Worm (Caenorhabditis elegans) whole organism, mixed stage, embryonic: Measurements from ENCODE around the gene C06E4.2.
A peak's percentile ranks its signal among the peaks of the same experiment; 100 is the strongest.

Experiments used
- M03D4.4 ChIP-seq: sonication (generic microtip); optimal IDR thresholded peaks from 2 replicates; lab custom pipeline; 2017; ENCODE audit warnings: mild to moderate bottlenecking, missing genetic modification characterization, missing compliant biosample characterization
- bed-3 ChIP-seq: fragments of 200-800 bp; sonication (Bioruptor generic); optimal IDR thresholded peaks from 3 replicates; lab custom pipeline; 2018; ENCODE audit warnings: mild to moderate bottlenecking, missing genetic modification characterization, moderate library complexity, missing compliant biosample characterization
- blmp-1 ChIP-seq: fragments of 150-350 bp; optimal IDR thresholded peaks from 2 replicates; lab custom pipeline; 2014; ENCODE audit warnings: missing biosample characterization, missing genetic modification characterization
- ceh-39 ChIP-seq: fragments of 150-350 bp; optimal IDR thresholded peaks from 2 replicates; lab custom pipeline; 2014; ENCODE audit warnings: missing biosample characterization, missing genetic modification characterization
- ceh-43 ChIP-seq: fragments of 200-800 bp; sonication (Bioruptor generic); optimal IDR thresholded peaks from 2 replicates; lab custom pipeline; 2018; ENCODE audit warnings: mild to moderate bottlenecking, missing genetic modification characterization, moderate library complexity, missing compliant biosample characterization
- ceh-83 ChIP-seq: fragments of 200-800 bp; sonication (Bioruptor generic); optimal IDR thresholded peaks from 2 replicates; lab custom pipeline; 2018; ENCODE audit warnings: mild to moderate bottlenecking, missing genetic modification characterization, missing compliant biosample characterization
- ces-1 ChIP-seq: fragments of 150-350 bp; optimal IDR thresholded peaks from 2 replicates; lab custom pipeline; 2014; ENCODE audit warnings: missing biosample characterization, missing genetic modification reagents, missing genetic modification characterization
- cnd-1 ChIP-seq: fragments of 200-800 bp; sonication (Bioruptor generic); optimal IDR thresholded peaks from 2 replicates; lab custom pipeline; 2018; ENCODE audit warnings: mild to moderate bottlenecking, missing genetic modification characterization, missing compliant biosample characterization
- drap-1 ChIP-seq: fragments of 200-800 bp; sonication (Bioruptor generic); optimal IDR thresholded peaks from 3 replicates; lab custom pipeline; 2018; ENCODE audit warnings: mild to moderate bottlenecking, missing genetic modification characterization, missing compliant biosample characterization
- elt-1 ChIP-seq: sonication (generic microtip); optimal IDR thresholded peaks from 2 replicates; lab custom pipeline; 2017; ENCODE audit warnings: missing genetic modification characterization, mild to moderate bottlenecking, missing compliant biosample characterization, antibody characterized with exemption, moderate library complexity, borderline replicate concordance; ENCODE audit not compliant: insufficient read depth
- elt-3 ChIP-seq: fragments of 150-350 bp; optimal IDR thresholded peaks from 2 replicates; lab custom pipeline; 2014; ENCODE audit warnings: missing biosample characterization, missing genetic modification characterization
- flh-1 ChIP-seq: fragments of 200-800 bp; sonication (Bioruptor generic); optimal IDR thresholded peaks from 2 replicates; lab custom pipeline; 2018; ENCODE audit warnings: mild to moderate bottlenecking, missing genetic modification characterization, moderate library complexity, missing compliant biosample characterization
- ham-2 ChIP-seq: fragments of 200-800 bp; sonication (Bioruptor generic); optimal IDR thresholded peaks from 2 replicates; lab custom pipeline; 2018; ENCODE audit warnings: mild to moderate bottlenecking, missing genetic modification characterization, missing compliant biosample characterization
- hlh-1 ChIP-seq: fragments of 150-350 bp; optimal IDR thresholded peaks from 2 replicates; lab custom pipeline; 2014; ENCODE audit warnings: missing biosample characterization, missing genetic modification reagents, missing genetic modification characterization
- lin-13 ChIP-seq: fragments of 150-350 bp; optimal IDR thresholded peaks from 2 replicates; lab custom pipeline; 2014; ENCODE audit warnings: missing biosample characterization, missing genetic modification characterization
- lin-32 ChIP-seq: fragments of 200-800 bp; sonication (Bioruptor generic); optimal IDR thresholded peaks from 2 replicates; lab custom pipeline; 2018; ENCODE audit warnings: mild to moderate bottlenecking, missing genetic modification characterization, missing compliant biosample characterization
- lsy-2 ChIP-seq: fragments of 150-350 bp; optimal IDR thresholded peaks from 2 replicates; lab custom pipeline; 2014; ENCODE audit warnings: missing biosample characterization, missing genetic modification characterization
- mab-5 ChIP-seq: fragments of 150-350 bp; optimal IDR thresholded peaks from 2 replicates; lab custom pipeline; 2014; ENCODE audit warnings: missing biosample characterization, missing genetic modification characterization
- mep-1 ChIP-seq: fragments of 150-350 bp; optimal IDR thresholded peaks from 2 replicates; lab custom pipeline; 2017; ENCODE audit warnings: missing biosample characterization, missing genetic modification reagents, missing genetic modification characterization, inconsistent platforms
- mls-2 ChIP-seq: sonication (generic microtip); optimal IDR thresholded peaks from 2 replicates; lab custom pipeline; 2016; ENCODE audit warnings: mild to moderate bottlenecking, missing genetic modification characterization, moderate library complexity, missing compliant biosample characterization
- nhr-12 ChIP-seq: fragments of 150-350 bp; optimal IDR thresholded peaks from 2 replicates; lab custom pipeline; 2014; ENCODE audit warnings: missing biosample characterization, missing genetic modification characterization
- nhr-2 ChIP-seq: fragments of 150-350 bp; optimal IDR thresholded peaks from 2 replicates; lab custom pipeline; 2014; ENCODE audit warnings: missing biosample characterization, missing genetic modification characterization
- nhr-237 ChIP-seq: fragments of 150-350 bp; optimal IDR thresholded peaks from 2 replicates; lab custom pipeline; 2014; ENCODE audit warnings: missing biosample characterization, missing genetic modification characterization
- nhr-28 ChIP-seq: fragments of 150-350 bp; optimal IDR thresholded peaks from 2 replicates; lab custom pipeline; 2014; ENCODE audit warnings: missing biosample characterization, missing genetic modification characterization
- nhr-76 ChIP-seq: sonication (generic microtip); optimal IDR thresholded peaks from 2 replicates; lab custom pipeline; 2017; ENCODE audit warnings: missing biosample characterization, missing genetic modification characterization
- pha-4 ChIP-seq: fragments of 150-350 bp; optimal IDR thresholded peaks from 2 replicates; lab custom pipeline; 2018; ENCODE audit warnings: missing biosample characterization, missing genetic modification reagents, missing genetic modification characterization
- sem-2 ChIP-seq: fragments of 200-800 bp; sonication (Bioruptor generic); optimal IDR thresholded peaks from 2 replicates; lab custom pipeline; 2018; ENCODE audit warnings: mild to moderate bottlenecking, missing genetic modification characterization, missing compliant biosample characterization
- snpc-4 ChIP-seq: fragments of 150-350 bp; optimal IDR thresholded peaks from 2 replicates; lab custom pipeline; 2014; ENCODE audit warnings: missing biosample characterization, missing genetic modification characterization
- sptf-1 ChIP-seq: sonication (generic microtip); optimal IDR thresholded peaks from 2 replicates; lab custom pipeline; 2017; ENCODE audit warnings: mild to moderate bottlenecking, missing genetic modification characterization, moderate library complexity, missing compliant biosample characterization
- tbx-8 ChIP-seq: fragments of 200-800 bp; sonication (Bioruptor generic); optimal IDR thresholded peaks from 2 replicates; lab custom pipeline; 2018; ENCODE audit warnings: mild to moderate bottlenecking, missing genetic modification characterization, moderate library complexity, missing compliant biosample characterization
- unc-120 ChIP-seq: sonication (generic microtip); optimal IDR thresholded peaks from 2 replicates; lab custom pipeline; 2017; ENCODE audit warnings: missing genetic modification characterization, missing compliant biosample characterization; ENCODE audit not compliant: poor library complexity, severe bottlenecking
- unc-39 ChIP-seq: fragments of 150-350 bp; optimal IDR thresholded peaks from 2 replicates; lab custom pipeline; 2014; ENCODE audit warnings: missing biosample characterization, missing genetic modification characterization
- unc-62 ChIP-seq: fragments of 150-350 bp; optimal IDR thresholded peaks from 2 replicates; lab custom pipeline; 2014; ENCODE audit warnings: missing biosample characterization, missing genetic modification reagents, missing genetic modification characterization
- zip-8 ChIP-seq: fragments of 150-350 bp; optimal IDR thresholded peaks from 2 replicates; lab custom pipeline; 2014; ENCODE audit warnings: missing biosample characterization, missing genetic modification characterization
- ztf-11 ChIP-seq: fragments of 150-350 bp; optimal IDR thresholded peaks from 2 replicates; lab custom pipeline; 2014; ENCODE audit warnings: missing biosample characterization, missing genetic modification characterization

The C06E4.2 gene

DNA sequence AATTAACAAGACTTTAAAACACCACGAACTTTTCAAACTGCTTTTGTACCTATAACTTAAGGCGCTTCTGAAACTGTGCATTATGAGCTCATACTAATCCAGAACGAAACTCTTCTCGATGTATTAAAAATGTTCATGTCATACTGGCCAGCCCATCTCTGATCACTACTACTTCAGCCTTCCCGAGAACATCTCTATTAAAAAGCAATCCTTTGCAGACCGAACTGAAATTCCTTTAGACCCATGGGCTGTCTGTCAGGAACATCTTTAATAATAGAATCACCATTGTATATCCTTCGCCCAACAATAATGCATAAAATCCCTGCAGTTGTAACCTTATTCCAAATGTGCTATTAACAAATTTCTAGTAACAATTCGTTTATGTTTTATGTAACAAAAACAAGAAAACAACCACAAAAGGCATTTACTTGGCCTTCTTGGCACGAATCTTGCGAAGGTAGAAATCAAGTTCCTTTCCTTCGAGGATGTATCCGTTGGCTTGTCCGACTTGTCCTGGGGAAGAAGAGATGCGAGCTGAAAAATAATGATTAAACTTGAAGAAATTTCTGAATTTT, 35.9 kb downstream of the C06E4.2 start:
- TF ChIP-seq bed-3 (GFP tag; lab: Kevin White, UChicago) (no peak), nhr-2 (tag; lab: Kevin White, UChicago) (no peak), zip-8 (tag; lab: Kevin White, UChicago) (no peak), unc-62 (GFP tag; lab: Kevin White, UChicago) (no peak), ceh-83 (no peak), pha-4 (tag; lab: Kevin White, UChicago) (no peak), blmp-1 (tag; lab: Kevin White, UChicago) (no peak), snpc-4 (no peak), mls-2 (tag; lab: Kevin White, UChicago) (no peak), tbx-8 (GFP tag; lab: Kevin White, UChicago) (no peak), drap-1 (GFP tag; lab: Kevin White, UChicago) (no peak), lsy-2 (no peak), unc-39 (tag; lab: Kevin White, UChicago) (no peak), sem-2 (GFP tag; lab: Kevin White, UChicago) (no peak), sptf-1 (tag; lab: Kevin White, UChicago) (no peak), mep-1 (no peak), cnd-1 (no peak), M03D4.4 (tag; lab: Kevin White, UChicago) (no peak), lin-32 (GFP tag; lab: Kevin White, UChicago) (no peak), unc-120 (tag; lab: Kevin White, UChicago) (no peak)

DNA sequence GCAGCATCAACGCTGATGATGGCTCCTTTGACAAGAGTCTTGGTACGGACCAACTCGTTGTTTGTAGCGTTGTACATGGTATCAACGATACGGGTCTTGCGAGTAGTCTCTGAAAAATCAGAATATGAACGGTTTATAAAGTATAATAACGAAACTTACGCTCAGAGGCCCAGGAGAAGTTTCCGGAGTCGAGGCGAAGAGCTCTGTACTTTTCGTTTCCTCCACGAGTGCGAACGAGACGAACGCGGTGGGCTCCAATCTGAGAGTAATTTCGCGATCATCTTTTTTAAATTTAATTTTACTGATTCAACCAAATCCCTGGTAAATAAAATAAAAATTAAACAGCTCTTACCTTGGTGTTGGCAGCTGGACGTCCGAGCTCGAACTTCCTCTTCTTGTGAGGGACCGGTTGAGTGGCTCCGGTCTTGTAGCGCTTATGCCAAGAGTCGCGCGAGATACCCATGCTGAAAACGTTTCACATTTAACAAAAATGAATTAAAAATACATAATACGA, 36.7 kb downstream of the C06E4.2 start, which contains the start of gene rps-8:
Gene rps-8, minus strand, starts transcription at position 464 of the 514 bp plus-strand sequence.
- TF ChIP-seq lsy-2 = no peak
- TF ChIP-seq bed-3 (GFP tag; lab: Kevin White, UChicago) = no peak
- TF ChIP-seq elt-3 (tag; lab: Kevin White, UChicago) = no peak
- TF ChIP-seq ceh-83 = no peak
- TF ChIP-seq ceh-39 (tag; lab: Kevin White, UChicago) = no peak
- TF ChIP-seq nhr-12 (tag; lab: Kevin White, UChicago) = no peak
- TF ChIP-seq zip-8 (tag; lab: Kevin White, UChicago) = no peak
- no peak for TF ChIP-seq M03D4.4 (tag; lab: Kevin White, UChicago)
- no peak for TF ChIP-seq nhr-2 (tag; lab: Kevin White, UChicago)
- no peak for TF ChIP-seq ztf-11 (tag; lab: Kevin White, UChicago)
- no peak for TF ChIP-seq cnd-1
- no peak for TF ChIP-seq lin-13 (tag; lab: Kevin White, UChicago)
- no peak for TF ChIP-seq drap-1 (GFP tag; lab: Kevin White, UChicago)
- TF ChIP-seq mab-5 (tag; lab: Kevin White, UChicago) = no peak
- no peak for TF ChIP-seq pha-4 (tag; lab: Kevin White, UChicago)
- no peak for TF ChIP-seq lin-32 (GFP tag; lab: Kevin White, UChicago)
- no peak for TF ChIP-seq flh-1 (GFP tag; lab: Kevin White, UChicago)
- TF ChIP-seq blmp-1 (tag; lab: Kevin White, UChicago) = no peak
- TF ChIP-seq unc-120 (tag; lab: Kevin White, UChicago) = no peak
- TF ChIP-seq sem-2 (GFP tag; lab: Kevin White, UChicago) = no peak

DNA sequence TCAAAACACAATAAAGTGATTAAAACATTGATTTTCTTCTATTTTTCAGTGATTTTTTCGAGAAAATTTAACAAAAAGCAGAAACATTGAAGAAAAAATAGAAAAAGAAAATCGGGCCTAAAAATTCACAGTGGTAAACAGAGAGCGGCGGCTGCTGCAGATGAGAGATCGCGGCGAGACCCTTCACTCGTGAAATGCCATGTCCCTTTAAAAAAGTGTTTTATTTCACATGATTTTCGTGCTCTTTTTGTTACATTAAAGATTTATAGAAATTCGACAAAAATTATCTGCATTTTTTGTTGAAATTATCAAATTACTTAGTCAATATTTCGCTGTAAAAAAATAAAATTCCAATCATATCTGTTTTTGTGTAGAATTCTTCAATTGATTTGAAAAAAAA, 37.2 kb downstream of the C06E4.2 start:
- TF ChIP-seq zip-8 (tag; lab: Kevin White, UChicago) = no peak
- TF ChIP-seq hlh-1 (tag; lab: Kevin White, UChicago) = peak; percentile 59
- no peak for TF ChIP-seq nhr-28 (tag; lab: Kevin White, UChicago)
- no peak for TF ChIP-seq mab-5 (tag; lab: Kevin White, UChicago)
- peak; percentile 9 for TF ChIP-seq ces-1 (GFP tag; lab: Kevin White, UChicago)
- TF ChIP-seq M03D4.4 (tag; lab: Kevin White, UChicago) = no peak
- no peak for TF ChIP-seq drap-1 (GFP tag; lab: Kevin White, UChicago)
- TF ChIP-seq nhr-76 (tag; lab: Kevin White, UChicago) = no peak
- TF ChIP-seq bed-3 (GFP tag; lab: Kevin White, UChicago) = no peak
- no peak for TF ChIP-seq flh-1 (GFP tag; lab: Kevin White, UChicago)
- no peak for TF ChIP-seq ham-2 (GFP tag; lab: Kevin White, UChicago)
- TF ChIP-seq pha-4 (tag; lab: Kevin White, UChicago) = peak; percentile 49
- TF ChIP-seq ceh-43 (GFP tag; lab: Kevin White, UChicago) = no peak
- TF ChIP-seq snpc-4 = no peak
- no peak for TF ChIP-seq unc-62 (GFP tag; lab: Kevin White, UChicago)
- TF ChIP-seq ceh-83 = no peak
- peak; percentile 50 for TF ChIP-seq lsy-2
- TF ChIP-seq nhr-12 (tag; lab: Kevin White, UChicago) = no peak
- no peak for TF ChIP-seq unc-39 (tag; lab: Kevin White, UChicago)
- TF ChIP-seq mls-2 (tag; lab: Kevin White, UChicago) = no peak
- TF ChIP-seq elt-1 (tag; lab: Kevin White, UChicago) = no peak
- TF ChIP-seq unc-120 (tag; lab: Kevin White, UChicago) = no peak
- TF ChIP-seq blmp-1 (tag; lab: Kevin White, UChicago) = no peak
- TF ChIP-seq mep-1 = peak; percentile 76
- no peak for TF ChIP-seq ztf-11 (tag; lab: Kevin White, UChicago)
- TF ChIP-seq lin-13 (tag; lab: Kevin White, UChicago) = peak; percentile 33
- TF ChIP-seq tbx-8 (GFP tag; lab: Kevin White, UChicago) = no peak
- peak; percentile 14 for TF ChIP-seq sptf-1 (tag; lab: Kevin White, UChicago)
- no peak for TF ChIP-seq lin-32 (GFP tag; lab: Kevin White, UChicago)
- TF ChIP-seq nhr-237 (tag; lab: Kevin White, UChicago) = peak; percentile 32
- no peak for TF ChIP-seq elt-3 (tag; lab: Kevin White, UChicago)
- no peak for TF ChIP-seq sem-2 (GFP tag; lab: Kevin White, UChicago)
- no peak for TF ChIP-seq cnd-1
- no peak for TF ChIP-seq nhr-2 (tag; lab: Kevin White, UChicago)
- TF ChIP-seq ceh-39 (tag; lab: Kevin White, UChicago) = no peak
